Worm (Caenorhabditis elegans) whole organism, midembryonic: ENCODE results near the gene R10H10.7.

ENCODE experiments used
- T22C8.4 ChIP-seq: fragments of 200-800 bp; sonication (Bioruptor generic); IDR thresholded peaks from 2 replicates; pipeline ENCODE4 v1.3.6; 2022; ENCODE audit warnings: missing genetic modification characterization, missing compliant biosample characterization
- cog-1 ChIP-seq: sonication (generic microtip); optimal IDR thresholded peaks from 2 replicates; lab custom pipeline; 2016; ENCODE audit warnings: missing genetic modification characterization, missing compliant biosample characterization
- flt-1 ChIP-seq: fragments of 200-800 bp; sonication (Bioruptor generic); IDR thresholded peaks from 2 replicates; pipeline ENCODE4 v1.3.6; 2022; ENCODE audit warnings: missing genetic modification characterization, missing compliant biosample characterization
- klf-2 ChIP-seq: fragments of 200-800 bp; sonication (Bioruptor generic); conservative IDR thresholded peaks from 2 replicates; pipeline ENCODE4 v1.3.6; 2022; ENCODE audit warnings: missing genetic modification reagents, missing genetic modification characterization, missing compliant biosample characterization
- med-1 ChIP-seq: sonication (generic microtip); optimal IDR thresholded peaks from 2 replicates; lab custom pipeline; 2017; ENCODE audit warnings: missing genetic modification characterization, mild to moderate bottlenecking, missing compliant biosample characterization, antibody characterized with exemption, missing genetic modification reagents; ENCODE audit not compliant: insufficient read depth
- ref-1 ChIP-seq: fragments of 200-800 bp; sonication (Bioruptor generic); conservative IDR thresholded peaks from 2 replicates; pipeline ENCODE4 v1.3.6; 2022; ENCODE audit warnings: missing genetic modification reagents, missing genetic modification characterization, missing compliant biosample characterization
- tab-1 ChIP-seq: fragments of 200-800 bp; sonication (Bioruptor generic); IDR thresholded peaks from 2 replicates; pipeline ENCODE4 v1.3.6; 2022; ENCODE audit warnings: missing genetic modification characterization, missing compliant biosample characterization
- ztf-23 ChIP-seq: fragments of 200-800 bp; sonication (Bioruptor generic); IDR thresholded peaks from 2 replicates; pipeline ENCODE4 v1.3.6; 2022; ENCODE audit warnings: missing genetic modification reagents, missing genetic modification characterization, missing compliant biosample characterization
- ztf-29 ChIP-seq: fragments of 200-800 bp; sonication (Bioruptor generic); IDR thresholded peaks from 2 replicates; pipeline ENCODE4 v1.3.6; 2022; ENCODE audit warnings: missing genetic modification reagents, missing genetic modification characterization, missing compliant biosample characterization

R10H10.7 gene

DNA sequence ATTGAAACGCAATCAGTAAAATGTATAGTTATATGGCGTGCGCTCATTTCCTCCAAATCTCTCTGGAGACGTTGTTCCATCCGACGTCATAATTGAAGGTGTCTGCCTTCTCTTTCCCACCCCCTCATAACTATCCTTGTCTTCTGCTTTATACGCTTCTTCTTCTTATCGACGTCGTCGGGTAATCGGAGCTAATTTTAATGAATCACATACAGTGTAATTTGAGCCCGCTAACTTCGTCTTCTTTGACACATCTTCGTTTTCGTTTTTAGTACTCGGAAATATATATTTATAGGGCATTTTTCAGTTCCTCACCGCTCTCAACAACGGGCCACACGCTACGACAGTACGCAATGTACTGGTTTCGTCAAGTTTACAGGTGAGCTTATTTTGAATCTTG is 22.7 kb upstream of the R10H10.7 start, which contains the start of gene ins-1:
Gene ins-1, plus strand, starts transcription at position 301 of the 400 bp plus-strand sequence.
- no peak for TF ChIP-seq ztf-23
- TF ChIP-seq tab-1 (GFP tag; lab: Robert Waterston, UW), result no peak
- no peak for TF ChIP-seq ref-1
- TF ChIP-seq T22C8.4 (GFP tag; lab: Robert Waterston, UW), result no peak
- TF ChIP-seq med-1 (GFP tag; lab: Kevin White, UChicago), result no peak
- no peak for TF ChIP-seq cog-1 (tag; lab: Kevin White, UChicago)
- no peak for TF ChIP-seq klf-2 (GFP tag; lab: Robert Waterston, UW)
- no peak for TF ChIP-seq ztf-29 (GFP tag; lab: Robert Waterston, UW)
- TF ChIP-seq flt-1 (GFP tag; lab: Robert Waterston, UW), result no peak

- TF ChIP-seq ztf-23, result no peak
- no peak for TF ChIP-seq ref-1
- no peak for TF ChIP-seq flt-1 (GFP tag; lab: Robert Waterston, UW)
- TF ChIP-seq cog-1 (tag; lab: Kevin White, UChicago), result no peak
- no peak for TF ChIP-seq ztf-29 (GFP tag; lab: Robert Waterston, UW)
- TF ChIP-seq med-1 (GFP tag; lab: Kevin White, UChicago), result no peak
- TF ChIP-seq tab-1 (GFP tag; lab: Robert Waterston, UW), result no peak
- no peak for TF ChIP-seq klf-2 (GFP tag; lab: Robert Waterston, UW)
- TF ChIP-seq T22C8.4 (GFP tag; lab: Robert Waterston, UW), result no peak
Measured at ce11 chrIV:10430507-10430906, 16.8 kb upstream of the R10H10.7 start.

DNA sequence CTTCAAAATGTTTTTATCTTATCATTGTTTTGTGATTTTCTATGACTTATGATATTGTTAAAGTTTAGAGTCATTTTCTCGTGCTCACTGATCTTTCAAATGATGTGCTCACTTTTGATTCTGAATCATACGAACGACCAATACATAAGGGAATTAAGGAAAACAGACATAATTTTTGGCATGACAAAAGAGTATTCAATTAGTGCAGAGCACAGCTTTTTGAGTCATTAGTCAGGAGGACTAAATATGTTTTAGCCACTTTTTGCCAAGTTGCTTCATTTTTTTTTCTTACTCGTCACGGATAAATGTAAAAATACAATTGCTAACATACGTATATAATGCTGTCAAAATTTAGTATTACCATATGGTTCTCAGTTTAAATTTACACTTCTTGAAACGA is 15.4 kb upstream of the R10H10.7 start, which contains the start of gene F13B12.2:
Gene F13B12.2, minus strand, starts transcription at position 2 of the 400 bp plus-strand sequence.
- no peak for TF ChIP-seq cog-1 (tag; lab: Kevin White, UChicago)
- TF ChIP-seq T22C8.4 (GFP tag; lab: Robert Waterston, UW), result no peak
- TF ChIP-seq med-1 (GFP tag; lab: Kevin White, UChicago), result no peak
- no peak for TF ChIP-seq flt-1 (GFP tag; lab: Robert Waterston, UW)
- no peak for TF ChIP-seq ztf-29 (GFP tag; lab: Robert Waterston, UW)
- no peak for TF ChIP-seq tab-1 (GFP tag; lab: Robert Waterston, UW)
- no peak for TF ChIP-seq ref-1
- no peak for TF ChIP-seq klf-2 (GFP tag; lab: Robert Waterston, UW)
- no peak for TF ChIP-seq ztf-23

DNA sequence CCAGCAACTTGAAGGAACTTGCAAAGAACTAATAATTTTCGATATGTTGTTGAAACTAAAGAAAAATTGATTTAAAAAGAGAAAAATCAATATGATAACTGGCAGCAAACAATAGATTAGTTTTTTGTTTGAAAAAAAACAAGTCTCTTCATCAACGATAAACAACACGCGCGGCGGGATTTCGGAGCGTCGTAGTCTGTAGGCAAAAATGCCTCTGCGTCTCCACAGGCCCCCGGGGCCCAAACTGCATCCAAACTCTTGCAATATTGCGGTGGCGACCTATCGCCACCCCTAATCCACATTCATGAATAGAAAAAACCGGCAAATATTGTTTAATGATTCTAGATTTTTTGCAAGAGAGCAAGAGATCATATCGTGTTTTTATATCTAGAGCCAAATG is 11.4 kb upstream of the R10H10.7 start:
- TF ChIP-seq flt-1 (GFP tag; lab: Robert Waterston, UW) (no peak), cog-1 (tag; lab: Kevin White, UChicago) (no peak), ztf-29 (GFP tag; lab: Robert Waterston, UW) (no peak), med-1 (GFP tag; lab: Kevin White, UChicago) (no peak), tab-1 (GFP tag; lab: Robert Waterston, UW) (no peak), ref-1 (no peak)

ce11 chrIV:10424535-10424934 is 10.8 kb upstream of the R10H10.7 start, which contains the start of gene F13B12.1:
TSS of gene F13B12.1 (minus strand) at chrIV:10424635.
- TF ChIP-seq klf-2 (GFP tag; lab: Robert Waterston, UW), result no peak
- TF ChIP-seq T22C8.4 (GFP tag; lab: Robert Waterston, UW), result no peak
- no peak for TF ChIP-seq ztf-23
- no peak for TF ChIP-seq tab-1 (GFP tag; lab: Robert Waterston, UW)

DNA sequence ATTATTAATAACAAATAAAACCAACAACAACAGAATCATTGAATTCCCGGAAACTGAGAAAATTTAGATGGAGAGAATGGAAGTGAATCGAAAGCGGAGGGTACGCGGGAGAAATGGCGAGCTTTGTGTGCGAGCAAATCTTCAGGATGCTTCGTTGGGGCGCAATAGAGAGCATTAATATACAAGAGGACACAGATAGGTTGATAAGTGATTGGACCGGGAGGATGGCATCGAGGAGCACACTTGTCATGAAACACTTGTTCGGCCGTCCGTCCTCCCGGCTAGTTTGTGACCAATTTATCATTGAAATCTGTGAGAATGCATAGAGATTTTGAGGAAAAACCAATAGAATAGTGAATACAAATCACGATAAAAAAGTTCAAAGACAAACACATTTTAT is 8.5 kb upstream of the R10H10.7 start:
- no peak for TF ChIP-seq ztf-29 (GFP tag; lab: Robert Waterston, UW)
- no peak for TF ChIP-seq tab-1 (GFP tag; lab: Robert Waterston, UW)
- no peak for TF ChIP-seq flt-1 (GFP tag; lab: Robert Waterston, UW)
- no peak for TF ChIP-seq klf-2 (GFP tag; lab: Robert Waterston, UW)
- TF ChIP-seq ref-1, result no peak

DNA sequence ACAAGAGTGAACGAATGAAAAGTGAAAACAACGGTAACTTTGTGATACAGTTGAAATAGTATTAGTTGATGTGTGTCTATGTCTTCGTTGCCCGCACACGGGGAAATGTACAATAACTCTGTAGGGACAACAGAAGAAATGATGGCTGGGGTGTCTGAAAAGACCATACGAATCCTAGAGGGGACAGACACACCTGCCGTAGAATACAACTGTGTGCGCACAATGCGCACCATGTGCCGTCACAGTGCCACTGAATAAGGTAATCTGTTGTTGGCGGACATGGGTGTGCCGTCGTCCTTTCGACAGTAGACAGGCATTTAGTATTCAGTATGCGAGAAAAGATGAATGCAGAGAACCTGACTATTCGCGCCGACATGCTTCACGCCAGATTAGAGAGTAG is 7.5 kb upstream of the R10H10.7 start:
- TF ChIP-seq klf-2 (GFP tag; lab: Robert Waterston, UW) (no peak), ref-1 (no peak), med-1 (GFP tag; lab: Kevin White, UChicago) (no peak), ztf-29 (GFP tag; lab: Robert Waterston, UW) (no peak), ztf-23 (no peak), tab-1 (GFP tag; lab: Robert Waterston, UW) (no peak)

DNA sequence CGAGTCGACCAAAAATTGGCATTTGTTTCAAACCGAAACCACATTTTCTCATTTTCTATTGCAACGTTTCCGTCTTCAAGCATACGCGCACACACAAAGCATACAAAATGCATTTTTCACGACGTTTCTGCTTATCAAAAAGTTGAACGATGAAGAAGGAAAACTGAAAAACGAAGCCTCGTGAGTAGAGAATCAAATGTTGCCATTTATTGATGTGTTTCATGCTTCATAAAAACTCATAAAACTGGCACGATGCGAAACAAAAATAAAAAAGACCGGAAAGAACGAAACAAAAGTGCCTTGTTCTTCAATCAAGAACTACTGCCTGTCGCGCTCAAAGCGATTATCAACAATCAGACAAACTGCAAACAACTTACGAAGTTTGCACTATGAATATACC is 6.7 kb upstream of the R10H10.7 start:
- TF ChIP-seq T22C8.4 (GFP tag; lab: Robert Waterston, UW) (no peak), ztf-23 (no peak), cog-1 (tag; lab: Kevin White, UChicago) (no peak), med-1 (GFP tag; lab: Kevin White, UChicago) (no peak), ztf-29 (GFP tag; lab: Robert Waterston, UW) (no peak), klf-2 (GFP tag; lab: Robert Waterston, UW) (no peak), tab-1 (GFP tag; lab: Robert Waterston, UW) (no peak), ref-1 (no peak), flt-1 (GFP tag; lab: Robert Waterston, UW) (no peak)

DNA sequence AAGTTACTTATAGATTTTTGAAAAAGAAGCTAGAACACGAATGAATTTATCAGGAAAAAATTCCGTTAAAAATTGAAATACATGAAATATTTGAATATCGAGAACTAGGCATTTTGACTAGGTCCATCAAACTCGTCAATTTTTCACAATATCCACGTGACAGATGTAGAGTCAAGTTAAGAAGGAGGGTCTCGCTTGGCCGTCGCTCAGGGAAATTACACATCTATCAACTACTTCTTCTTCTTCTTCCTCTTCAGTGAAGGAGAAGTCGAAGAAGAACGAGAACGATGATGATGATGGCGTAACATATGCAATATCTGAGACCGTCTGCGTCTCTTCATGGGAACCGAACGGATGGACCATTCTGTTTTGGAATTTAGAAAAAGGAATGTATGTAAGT is 6.2 kb upstream of the R10H10.7 start:
- TF ChIP-seq ztf-29 (GFP tag; lab: Robert Waterston, UW) (no peak), ztf-23 (no peak), med-1 (GFP tag; lab: Kevin White, UChicago) (no peak), klf-2 (GFP tag; lab: Robert Waterston, UW) (no peak), flt-1 (GFP tag; lab: Robert Waterston, UW) (no peak), ref-1 (no peak), cog-1 (tag; lab: Kevin White, UChicago) (no peak), T22C8.4 (GFP tag; lab: Robert Waterston, UW) (no peak), tab-1 (GFP tag; lab: Robert Waterston, UW) (no peak)

ce11 chrIV:10417781-10418180 is 4.1 kb upstream of the R10H10.7 start, which contains the start of gene F13B12.6:
TSS of gene F13B12.6 (minus strand) at chrIV:10417881.
- TF ChIP-seq ztf-29 (GFP tag; lab: Robert Waterston, UW) (no peak), med-1 (GFP tag; lab: Kevin White, UChicago) (no peak), ref-1 (no peak), ztf-23 (no peak), cog-1 (tag; lab: Kevin White, UChicago) (no peak), flt-1 (GFP tag; lab: Robert Waterston, UW) (no peak), T22C8.4 (GFP tag; lab: Robert Waterston, UW) (no peak), klf-2 (GFP tag; lab: Robert Waterston, UW) (no peak), tab-1 (GFP tag; lab: Robert Waterston, UW) (no peak)
